Worm (Caenorhabditis elegans) whole organism, young adult: ENCODE results near the gene fbxb-90.

Experiments used
- C06A6.2 ChIP-seq: fragments of 200-800 bp; sonication (Bioruptor generic); conservative IDR thresholded peaks from 2 replicates; pipeline ENCODE4 v1.3.6; 2022; ENCODE audit warnings: missing genetic modification characterization, missing compliant biosample characterization
- C17E4.6 ChIP-seq: fragments of 200-800 bp; sonication (Bioruptor generic); IDR thresholded peaks from 2 replicates; pipeline ENCODE4 v1.3.6; 2022; ENCODE audit warnings: missing genetic modification reagents, missing genetic modification characterization, missing compliant biosample characterization
- F33H1.4 ChIP-seq: fragments of 200-800 bp; sonication (Bioruptor generic); IDR thresholded peaks from 2 replicates; pipeline ENCODE4 v1.3.6; 2022; ENCODE audit warnings: missing genetic modification reagents, missing genetic modification characterization, missing compliant biosample characterization
- Y53F4B.3 ChIP-seq: fragments of 200-800 bp; sonication (Bioruptor generic); IDR thresholded peaks from 2 replicates; pipeline ENCODE4 v1.3.6; 2022; ENCODE audit warnings: missing genetic modification reagents, missing genetic modification characterization, missing compliant biosample characterization
- Y53G8AR.9 ChIP-seq: fragments of 200-800 bp; sonication (Bioruptor generic); conservative IDR thresholded peaks from 2 replicates; pipeline ENCODE4 v1.3.6; 2022; ENCODE audit warnings: missing genetic modification reagents, missing genetic modification characterization, missing compliant biosample characterization
- Y56A3A.18 ChIP-seq: fragments of 200-800 bp; sonication (Bioruptor generic); IDR thresholded peaks from 2 replicates; pipeline ENCODE4 v1.3.6; 2022; ENCODE audit warnings: missing genetic modification reagents, missing genetic modification characterization, missing compliant biosample characterization
- Y67H2A.10 ChIP-seq: fragments of 200-800 bp; sonication (Bioruptor generic); conservative IDR thresholded peaks from 2 replicates; pipeline ENCODE4 v1.3.6; 2022; ENCODE audit warnings: missing genetic modification reagents, missing genetic modification characterization, missing compliant biosample characterization
- Y95B8A.8 ChIP-seq: fragments of 200-800 bp; sonication (Bioruptor generic); IDR thresholded peaks from 2 replicates; pipeline ENCODE4 v1.3.6; 2022; ENCODE audit warnings: missing genetic modification reagents, missing genetic modification characterization, missing compliant biosample characterization
- akir-1 ChIP-seq: fragments of 200-800 bp; sonication (Bioruptor generic); optimal IDR thresholded peaks from 2 replicates; lab custom pipeline; 2018; ENCODE audit warnings: mild to moderate bottlenecking, missing genetic modification characterization, moderate library complexity, missing compliant biosample characterization
- atf-7 ChIP-seq: sonication (generic microtip); optimal IDR thresholded peaks from 2 replicates; lab custom pipeline; 2017; ENCODE audit warnings: mild to moderate bottlenecking, missing genetic modification characterization, missing compliant biosample characterization
- attf-3 ChIP-seq: fragments of 200-800 bp; sonication (Bioruptor generic); conservative IDR thresholded peaks from 2 replicates; pipeline ENCODE4 v1.3.6; 2022; ENCODE audit warnings: missing genetic modification reagents, missing genetic modification characterization, missing compliant biosample characterization
- attf-5 ChIP-seq: fragments of 200-800 bp; sonication (Bioruptor generic); optimal IDR thresholded peaks from 2 replicates; lab custom pipeline; 2018; ENCODE audit warnings: mild to moderate bottlenecking, missing genetic modification characterization, missing compliant biosample characterization
- attf-6 ChIP-seq: fragments of 200-800 bp; sonication (Bioruptor generic); IDR thresholded peaks from 2 replicates; pipeline ENCODE4 v1.3.6; 2022; ENCODE audit warnings: missing genetic modification reagents, missing genetic modification characterization, missing compliant biosample characterization
- bed-1 ChIP-seq: fragments of 200-800 bp; sonication (Bioruptor generic); IDR thresholded peaks from 2 replicates; pipeline ENCODE4 v1.3.6; 2022; ENCODE audit warnings: missing genetic modification reagents, missing genetic modification characterization, missing compliant biosample characterization
- ceh-40 ChIP-seq: fragments of 200-800 bp; sonication (Bioruptor generic); IDR thresholded peaks from 2 replicates; pipeline ENCODE4 v1.3.6; 2022; ENCODE audit warnings: missing genetic modification characterization, missing compliant biosample characterization
- ceh-79 ChIP-seq: sonication (generic microtip); optimal IDR thresholded peaks from 2 replicates; lab custom pipeline; 2017; ENCODE audit warnings: mild to moderate bottlenecking, missing genetic modification characterization, missing compliant biosample characterization
- die-1 ChIP-seq: sonication (generic microtip); optimal IDR thresholded peaks from 2 replicates; lab custom pipeline; 2016; ENCODE audit warnings: missing genotype, mild to moderate bottlenecking, missing genetic modification characterization, missing compliant biosample characterization
- dox-1 ChIP-seq: fragments of 200-800 bp; sonication (Bioruptor generic); IDR thresholded peaks from 2 replicates; pipeline ENCODE4 v1.3.6; 2022; ENCODE audit warnings: missing genetic modification reagents, missing genetic modification characterization, missing compliant biosample characterization
- egl-44 ChIP-seq: fragments of 200-800 bp; sonication (Bioruptor generic); IDR thresholded peaks from 2 replicates; pipeline ENCODE4 v1.3.6; 2022; ENCODE audit warnings: missing genetic modification reagents, missing genetic modification characterization, missing compliant biosample characterization
- hlh-12 ChIP-seq: sonication (generic microtip); optimal IDR thresholded peaks from 2 replicates; lab custom pipeline; 2016; ENCODE audit warnings: missing genetic modification characterization, missing compliant biosample characterization
- hmg-20 ChIP-seq: fragments of 200-800 bp; sonication (Bioruptor generic); IDR thresholded peaks from 2 replicates; pipeline ENCODE4 v1.3.6; 2022; ENCODE audit warnings: missing genetic modification reagents, missing genetic modification characterization, missing compliant biosample characterization
- lag-1 ChIP-seq: fragments of 200-800 bp; sonication (Bioruptor generic); IDR thresholded peaks from 2 replicates; pipeline ENCODE4 v1.3.6; 2022; ENCODE audit warnings: missing genetic modification reagents, missing genetic modification characterization, missing compliant biosample characterization
- lin-35 ChIP-seq, 3 experiments: fragments of 150-350 bp in 2 of 3; sonication (generic microtip) in 1 of 3; optimal IDR thresholded peaks; 2 replicates each; lab custom pipeline; 2014 to 2018; ENCODE audit warnings: missing biosample characterization in 3 of 3, missing genetic modification characterization in 3 of 3, missing genetic modification reagents in 3 of 3
- lir-1 ChIP-seq: fragments of 200-800 bp; sonication (Bioruptor generic); conservative IDR thresholded peaks from 2 replicates; pipeline ENCODE4 v1.3.6; 2022; ENCODE audit warnings: missing genetic modification reagents, missing genetic modification characterization, missing compliant biosample characterization
- lsl-1 ChIP-seq: fragments of 200-800 bp; sonication (Bioruptor generic); optimal IDR thresholded peaks from 2 replicates; lab custom pipeline; 2018; ENCODE audit warnings: mild to moderate bottlenecking, missing genetic modification characterization, moderate library complexity, missing compliant biosample characterization
- madf-6 ChIP-seq: fragments of 200-800 bp; sonication (Bioruptor generic); IDR thresholded peaks from 2 replicates; pipeline ENCODE4 v1.3.6; 2022; ENCODE audit warnings: missing genetic modification reagents, missing genetic modification characterization, missing compliant biosample characterization
- madf-8 ChIP-seq: fragments of 200-800 bp; sonication (Bioruptor generic); conservative IDR thresholded peaks from 2 replicates; pipeline ENCODE4 v1.3.6; 2022; ENCODE audit warnings: missing genetic modification reagents, missing genetic modification characterization, missing compliant biosample characterization
- mcd-1 ChIP-seq: fragments of 200-800 bp; sonication (Bioruptor generic); IDR thresholded peaks from 2 replicates; pipeline ENCODE4 v1.3.6; 2022; ENCODE audit warnings: missing genetic modification reagents, missing genetic modification characterization, missing compliant biosample characterization
- nfyb-1 ChIP-seq: fragments of 200-800 bp; sonication (Bioruptor generic); IDR thresholded peaks from 2 replicates; pipeline ENCODE4 v1.3.6; 2022; ENCODE audit warnings: missing genetic modification reagents, missing genetic modification characterization, missing compliant biosample characterization
- nhr-120 ChIP-seq: fragments of 200-800 bp; sonication (Bioruptor generic); IDR thresholded peaks from 2 replicates; pipeline ENCODE4 v1.3.6; 2022; ENCODE audit warnings: missing genetic modification characterization, missing compliant biosample characterization
- nhr-80 ChIP-seq: sonication (generic microtip); optimal IDR thresholded peaks from 2 replicates; lab custom pipeline; 2016; ENCODE audit warnings: missing genetic modification characterization, missing compliant biosample characterization
- nhr-90 ChIP-seq: sonication (generic microtip); optimal IDR thresholded peaks from 2 replicates; lab custom pipeline; 2016; ENCODE audit warnings: missing genotype, mild to moderate bottlenecking, missing genetic modification characterization, missing compliant biosample characterization
- pbrm-1 ChIP-seq: fragments of 200-800 bp; sonication (Bioruptor generic); IDR thresholded peaks from 2 replicates; pipeline ENCODE4 v1.3.6; 2022; ENCODE audit warnings: missing genetic modification reagents, missing genetic modification characterization, missing compliant biosample characterization
- pha-4 ChIP-seq: fragments of 150-350 bp; sonication (generic microtip); optimal IDR thresholded peaks from 2 replicates; lab custom pipeline; 2014; ENCODE audit warnings: missing biosample characterization, missing genetic modification reagents, missing genetic modification characterization
- rpc-1 ChIP-seq, 2 experiments: fragments of 150-350 bp in 1 of 2; sonication (generic microtip) in 1 of 2; optimal IDR thresholded peaks; 2 replicates each; lab custom pipeline; 2014 to 2018; ENCODE audit warnings: missing biosample characterization in 1 of 2, missing genetic modification characterization in 1 of 2, missing genetic modification reagents in 1 of 2, missing genotype in 1 of 2
- snpc-1.3 ChIP-seq: sonication (generic microtip); optimal IDR thresholded peaks from 2 replicates; lab custom pipeline; 2017; ENCODE audit warnings: missing genetic modification characterization, mild to moderate bottlenecking, missing compliant biosample characterization, antibody characterized with exemption, moderate library complexity, missing genotype, missing genetic modification reagents; ENCODE audit not compliant: insufficient read depth
- snpc-3.4 ChIP-seq: sonication (generic microtip); optimal IDR thresholded peaks from 2 replicates; lab custom pipeline; 2017; ENCODE audit warnings: missing genetic modification characterization, mild to moderate bottlenecking, missing compliant biosample characterization, antibody characterized with exemption, moderate library complexity, missing genotype, missing genetic modification reagents
- sptf-2 ChIP-seq: fragments of 200-800 bp; sonication (Bioruptor generic); optimal IDR thresholded peaks from 2 replicates; lab custom pipeline; 2018; ENCODE audit warnings: mild to moderate bottlenecking, missing genetic modification characterization, missing compliant biosample characterization
- unc-62 ChIP-seq: fragments of 150-350 bp; optimal IDR thresholded peaks from 2 replicates; lab custom pipeline; 2014; ENCODE audit warnings: missing biosample characterization, missing genetic modification reagents, missing genetic modification characterization
- zfh-2 ChIP-seq: fragments of 200-800 bp; sonication (Bioruptor generic); conservative IDR thresholded peaks from 2 replicates; pipeline ENCODE4 v1.3.6; 2022; ENCODE audit warnings: missing genetic modification reagents, missing genetic modification characterization, missing compliant biosample characterization
- ztf-22 ChIP-seq: fragments of 200-800 bp; sonication (Bioruptor generic); optimal IDR thresholded peaks from 2 replicates; lab custom pipeline; 2018; ENCODE audit warnings: mild to moderate bottlenecking, missing genetic modification characterization, moderate library complexity, missing compliant biosample characterization
- ztf-25 ChIP-seq: fragments of 200-800 bp; sonication (Bioruptor generic); IDR thresholded peaks from 2 replicates; pipeline ENCODE4 v1.3.6; 2022; ENCODE audit warnings: missing genetic modification reagents, missing genetic modification characterization, missing compliant biosample characterization
- ztf-28 ChIP-seq: fragments of 200-800 bp; sonication (Bioruptor generic); IDR thresholded peaks from 2 replicates; pipeline ENCODE4 v1.3.6; 2022; ENCODE audit warnings: missing genetic modification reagents, missing genetic modification characterization, missing compliant biosample characterization
- ztf-3 ChIP-seq: fragments of 200-800 bp; sonication (Bioruptor generic); optimal IDR thresholded peaks from 2 replicates; lab custom pipeline; 2018; ENCODE audit warnings: mild to moderate bottlenecking, missing genetic modification characterization, missing compliant biosample characterization

Gene fbxb-90

DNA sequence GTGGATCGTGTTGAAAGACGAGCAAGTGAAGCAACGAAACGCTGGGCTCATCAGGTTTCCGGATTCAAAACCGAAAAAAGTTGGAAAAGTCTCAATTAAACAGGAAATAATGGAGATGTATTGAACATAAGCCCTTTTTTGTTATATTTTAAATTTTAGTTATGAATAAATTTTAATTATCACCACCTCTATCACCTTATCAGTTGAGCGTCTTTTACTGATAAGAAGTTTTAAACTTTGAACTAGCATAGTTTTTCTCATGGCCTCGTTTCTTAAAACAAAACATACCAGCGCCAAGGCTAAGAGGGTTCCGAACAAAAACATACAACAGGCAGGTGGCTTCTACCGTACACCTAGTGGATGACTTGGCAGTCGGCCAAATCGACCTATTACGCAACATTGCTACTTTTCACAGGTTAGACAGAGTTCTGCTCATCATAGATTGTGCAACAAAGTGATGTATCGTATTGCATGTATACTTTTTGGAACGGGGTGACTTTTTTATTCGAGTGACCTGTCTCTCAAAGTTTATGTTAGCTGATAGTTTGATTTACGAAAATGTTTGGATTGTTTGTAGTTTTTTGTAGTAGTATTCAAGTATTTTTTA, 39.8 kb upstream of the fbxb-90 start:
- TF ChIP-seq egl-44 (GFP tag; lab: Robert Waterston, UW) (no peak), hlh-12 (tag; lab: Kevin White, UChicago) (no peak)

DNA sequence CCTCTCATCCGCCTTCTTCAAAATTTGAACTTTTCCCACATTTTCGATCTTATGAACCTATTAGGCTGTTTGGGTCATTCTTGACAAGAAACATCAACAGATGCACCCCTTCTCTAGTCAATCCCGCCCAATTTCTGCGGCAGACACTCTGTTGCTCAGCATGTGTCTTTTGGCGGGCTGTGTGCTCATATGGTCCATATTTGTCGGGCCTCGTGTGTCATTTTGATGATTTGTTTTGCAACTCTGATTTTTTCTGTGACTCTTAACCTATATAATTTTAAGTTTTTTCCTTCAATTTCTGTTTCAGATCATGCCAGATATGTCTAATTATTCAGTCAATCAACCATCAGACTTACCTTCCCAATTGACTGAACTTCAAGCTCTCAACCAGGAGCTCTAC, 38.5 kb upstream of the fbxb-90 start, which contains the start of gene T24E12.13:
Gene T24E12.13 (plus strand): TSS at position 301 of the 400 bp plus-strand sequence.
- TF ChIP-seq C06A6.2 (GFP tag; lab: Robert Waterston, UW), result no peak
- TF ChIP-seq madf-8 (GFP tag; lab: Robert Waterston, UW), result no peak
- no peak for TF ChIP-seq sptf-2 (GFP tag; lab: Kevin White, UChicago)
- no peak for TF ChIP-seq bed-1 (GFP tag; lab: Robert Waterston, UW)
- TF ChIP-seq lir-1 (GFP tag; lab: Robert Waterston, UW), result no peak
- TF ChIP-seq, all 124 proteins: peak for 0

DNA sequence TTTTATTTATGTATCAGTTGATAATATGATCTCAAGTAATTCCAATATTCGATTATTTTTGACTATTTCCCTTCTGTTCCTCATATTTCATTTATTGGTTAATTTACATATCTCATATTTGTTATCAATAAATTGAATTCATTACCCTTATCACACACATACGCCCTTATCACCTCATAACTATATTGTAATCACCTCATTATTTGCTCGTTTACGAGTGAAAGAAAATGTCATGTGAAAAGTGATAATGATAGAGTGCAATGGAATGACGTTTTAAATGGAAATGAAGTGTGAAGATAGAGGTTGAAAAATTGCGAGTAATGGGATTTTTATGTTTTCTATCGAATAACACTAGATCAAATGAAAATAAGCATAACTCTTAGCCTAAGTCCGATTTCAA, 37.9 kb upstream of the fbxb-90 start:
- TF ChIP-seq madf-6 (GFP tag; lab: Robert Waterston, UW), result no peak
- no peak for TF ChIP-seq lin-35 (GFP tag; optimal IDR thresholded peaks at IDR 0.05; lab: Kevin White, UChicago)
- TF ChIP-seq die-1, result no peak
- no peak for TF ChIP-seq Y53G8AR.9 (GFP tag; lab: Robert Waterston, UW)
- no peak for TF ChIP-seq lag-1
- no peak for TF ChIP-seq attf-3 (GFP tag; lab: Robert Waterston, UW)
- no peak for TF ChIP-seq ceh-40 (GFP tag; lab: Robert Waterston, UW)
- TF ChIP-seq ztf-25 (GFP tag; lab: Robert Waterston, UW), result no peak
- no peak for TF ChIP-seq snpc-3.4 (tag; lab: Kevin White, UChicago)
- TF ChIP-seq C06A6.2 (GFP tag; lab: Robert Waterston, UW), result no peak
- TF ChIP-seq mcd-1, result no peak
- TF ChIP-seq attf-6 (GFP tag; lab: Robert Waterston, UW), result no peak
- TF ChIP-seq unc-62 (GFP tag; lab: Kevin White, UChicago), result peak; percentile 19
- no peak for TF ChIP-seq ztf-3 (GFP tag; lab: Kevin White, UChicago)
- peak; percentile 26 for TF ChIP-seq pha-4 (tag; lab: Kevin White, UChicago)
- TF ChIP-seq dox-1 (GFP tag; lab: Robert Waterston, UW), result 0 out of 2 replicates have a peak, but pooled peaks have one; percentile 34
- no peak for TF ChIP-seq Y53F4B.3 (GFP tag; lab: Robert Waterston, UW)
- TF ChIP-seq nhr-120, result no peak
- TF ChIP-seq F33H1.4 (GFP tag; lab: Robert Waterston, UW), result no peak
- TF ChIP-seq ztf-28 (GFP tag; lab: Robert Waterston, UW), result no peak
- no peak for TF ChIP-seq pbrm-1
- no peak for TF ChIP-seq nhr-90 (tag; lab: Kevin White, UChicago)
- no peak for TF ChIP-seq ceh-79 (tag; lab: Kevin White, UChicago)
- TF ChIP-seq Y95B8A.8 (GFP tag; lab: Robert Waterston, UW), result no peak
- TF ChIP-seq akir-1 (GFP tag; lab: Kevin White, UChicago), result no peak
- no peak for TF ChIP-seq lsl-1 (GFP tag; lab: Kevin White, UChicago)
- TF ChIP-seq C17E4.6 (GFP tag; lab: Robert Waterston, UW), result no peak
- no peak for TF ChIP-seq rpc-1 (optimal IDR thresholded peaks at IDR 0.05; lab: Kevin White, UChicago)
- no peak for TF ChIP-seq rpc-1 (tag; optimal IDR thresholded peaks at IDR 0.05; lab: Kevin White, UChicago)
- TF ChIP-seq attf-5, result no peak
- peak; percentile 84 for TF ChIP-seq atf-7 (tag; lab: Kevin White, UChicago)
- no peak for TF ChIP-seq snpc-1.3 (tag; lab: Kevin White, UChicago)
- no peak for TF ChIP-seq zfh-2 (GFP tag; lab: Robert Waterston, UW)
- TF ChIP-seq hmg-20 (GFP tag; lab: Robert Waterston, UW), result no peak
- no peak for TF ChIP-seq Y56A3A.18 (GFP tag; lab: Robert Waterston, UW)
- TF ChIP-seq nhr-80 (tag; lab: Kevin White, UChicago), result peak; percentile 92
- peak; percentile 65 for TF ChIP-seq ztf-22 (GFP tag; lab: Kevin White, UChicago)
- peak; percentile 52; the same call in 1 of the 2 replicates for TF ChIP-seq nfyb-1
- no peak for TF ChIP-seq Y67H2A.10 (GFP tag; lab: Robert Waterston, UW)
